Worm (Caenorhabditis elegans) whole organism, early embryonic: ENCODE results near the gene smg-8.

Source experiments
- B0310.2 ChIP-seq: sonication (generic microtip); optimal IDR thresholded peaks from 2 replicates; lab custom pipeline; 2016; ENCODE audit warnings: mild to moderate bottlenecking, missing genetic modification characterization, missing compliant biosample characterization
- aly-1 ChIP-seq: sonication (generic microtip); optimal IDR thresholded peaks from 2 replicates; lab custom pipeline; 2016; ENCODE audit warnings: missing genetic modification characterization, missing compliant biosample characterization
- ama-1 ChIP-seq: fragments of 150-350 bp; optimal IDR thresholded peaks from 2 replicates; lab custom pipeline; 2014
- hnd-1 ChIP-seq: sonication (generic microtip); optimal IDR thresholded peaks from 2 replicates; lab custom pipeline; 2016; ENCODE audit warnings: missing genetic modification characterization, missing compliant biosample characterization
- tbx-11 ChIP-seq: fragments of 200-800 bp; sonication (Bioruptor generic); IDR thresholded peaks from 2 replicates; pipeline ENCODE4 v1.3.6; 2022; ENCODE audit warnings: missing genetic modification characterization, missing compliant biosample characterization

ce11 chrII:14492592-14493196, 51.5 kb downstream of the smg-8 start:
- no peak for TF ChIP-seq hnd-1 (tag; lab: Kevin White, UChicago)
- TF ChIP-seq ama-1 (lab: Kevin White, UChicago), result no peak
- no peak for TF ChIP-seq B0310.2
- no peak for TF ChIP-seq tbx-11
- TF ChIP-seq aly-1, result no peak
